Fruit fly (Drosophila melanogaster) whole organism, embryonic: ENCODE measurements around the gene CG31960.
A peak's percentile ranks its signal among the peaks of the same experiment; 100 is the strongest.

Experiments
- ATbp ChIP-seq: fragments of 200-800 bp; sonication (Bioruptor generic); optimal IDR thresholded peaks from 2 replicates; lab custom pipeline; 2017; ENCODE audit warnings: missing biosample characterization, mild to moderate bottlenecking, missing genetic modification characterization, missing genetic modification reagents
- Asciz ChIP-seq: fragments of 200-800 bp; sonication (Bioruptor generic); optimal IDR thresholded peaks from 2 replicates; lab custom pipeline; 2017; ENCODE audit warnings: missing biosample characterization, mild to moderate bottlenecking, missing genetic modification characterization, missing genetic modification reagents
- Awh ChIP-seq: fragments of 200-800 bp; sonication (Bioruptor generic); IDR thresholded peaks from 2 replicates; pipeline ENCODE4, ENCODE4 v1.3.6; 2022; ENCODE audit warnings: missing biosample characterization, missing genetic modification characterization
- B-H2 ChIP-seq: fragments of 200-800 bp; sonication (Bioruptor generic); optimal IDR thresholded peaks from 2 replicates; lab custom pipeline; 2018; ENCODE audit warnings: missing biosample characterization, mild to moderate bottlenecking, missing genetic modification characterization
- Bdp1 ChIP-seq: fragments of 200-800 bp; sonication (Bioruptor generic); optimal IDR thresholded peaks from 3 replicates; lab custom pipeline; 2016; ENCODE audit warnings: missing biosample characterization, missing genetic modification characterization
- C15 ChIP-seq: fragments of 200-800 bp; sonication (Bioruptor generic); IDR thresholded peaks from 3 replicates; pipeline ENCODE4 v1.3.6; 2022; ENCODE audit warnings: missing biosample characterization, missing genetic modification characterization
- CG10147 ChIP-seq: fragments of 200-800 bp; sonication (Bioruptor generic); optimal IDR thresholded peaks from 2 replicates; lab custom pipeline; 2019; ENCODE audit warnings: missing biosample characterization, mild to moderate bottlenecking, missing genetic modification characterization, moderate library complexity
- CG10274 ChIP-seq: fragments of 200-800 bp; sonication (Bioruptor generic); optimal IDR thresholded peaks from 3 replicates; lab custom pipeline; 2017; ENCODE audit warnings: missing biosample characterization, mild to moderate bottlenecking, missing genetic modification characterization
- CG10321 ChIP-seq: fragments of 200-800 bp; sonication (Bioruptor generic); IDR thresholded peaks from 2 replicates; pipeline ENCODE4 v1.3.6; 2022; ENCODE audit warnings: missing biosample characterization, missing genetic modification characterization
- CG11696 ChIP-seq: fragments of 200-800 bp; sonication (Bioruptor generic); IDR thresholded peaks from 2 replicates; pipeline ENCODE4 v1.3.6; 2022; ENCODE audit warnings: missing biosample characterization, missing genetic modification characterization
- CG13287 ChIP-seq: fragments of 200-800 bp; sonication (Bioruptor generic); IDR thresholded peaks from 2 replicates; pipeline ENCODE4 v1.3.6; 2022; ENCODE audit warnings: missing biosample characterization, missing genetic modification characterization; ENCODE audit not compliant: partially characterized antibody
- CG13424 ChIP-seq: fragments of 200-800 bp; sonication (Bioruptor generic); optimal IDR thresholded peaks from 2 replicates; lab custom pipeline; 2019; ENCODE audit warnings: missing biosample characterization, mild to moderate bottlenecking, missing genetic modification characterization, moderate library complexity
- CG14667 ChIP-seq: fragments of 200-800 bp; sonication (Bioruptor generic); IDR thresholded peaks from 2 replicates; pipeline ENCODE4 v1.3.6; 2022; ENCODE audit warnings: missing biosample characterization, missing genetic modification characterization
- CG14860 ChIP-seq: fragments of 200-800 bp; sonication (Bioruptor generic); IDR thresholded peaks from 3 replicates; pipeline ENCODE4 v1.3.6; 2022; ENCODE audit warnings: missing biosample characterization, missing genetic modification characterization; ENCODE audit not compliant: partially characterized antibody
- CG2678 ChIP-seq: fragments of 200-800 bp; sonication (Bioruptor generic); optimal IDR thresholded peaks from 3 replicates; lab custom pipeline; 2019; ENCODE audit warnings: missing biosample characterization, mild to moderate bottlenecking, missing genetic modification characterization, moderate library complexity
- CG30403 ChIP-seq: fragments of 200-800 bp; sonication (Bioruptor generic); optimal IDR thresholded peaks from 3 replicates; lab custom pipeline; 2016; ENCODE audit warnings: missing biosample characterization, missing genetic modification characterization
- CG31365 ChIP-seq: fragments of 200-800 bp; sonication (Bioruptor generic); optimal IDR thresholded peaks from 2 replicates; lab custom pipeline; 2018; ENCODE audit warnings: missing biosample characterization, mild to moderate bottlenecking, missing genetic modification characterization
- CG3281 ChIP-seq: fragments of 200-800 bp; sonication (Bioruptor generic); optimal IDR thresholded peaks from 3 replicates; lab custom pipeline; 2017; ENCODE audit warnings: missing biosample characterization, mild to moderate bottlenecking, missing genetic modification characterization
- CG34422 ChIP-seq: fragments of 200-800 bp; sonication (Bioruptor generic); IDR thresholded peaks from 3 replicates; pipeline ENCODE4 v1.3.6; 2022; ENCODE audit warnings: missing biosample characterization, missing genetic modification characterization
- CG6654 ChIP-seq: fragments of 200-800 bp; sonication (Bioruptor generic); optimal IDR thresholded peaks from 2 replicates; lab custom pipeline; 2017; ENCODE audit warnings: missing biosample characterization, mild to moderate bottlenecking, missing genetic modification characterization
- CG7271 ChIP-seq: fragments of 200-800 bp; sonication (Bioruptor generic); optimal IDR thresholded peaks from 2 replicates; lab custom pipeline; 2018; ENCODE audit warnings: missing biosample characterization, mild to moderate bottlenecking, missing genetic modification characterization, moderate library complexity
- CG7357 ChIP-seq: fragments of 200-800 bp; sonication (Bioruptor generic); IDR thresholded peaks from 3 replicates; pipeline ENCODE4 v1.3.6; 2022; ENCODE audit warnings: missing biosample characterization, missing genetic modification characterization
- CG7786 ChIP-seq: fragments of 200-800 bp; sonication (Bioruptor generic); optimal IDR thresholded peaks from 2 replicates; lab custom pipeline; 2016; ENCODE audit warnings: missing biosample characterization, missing genetic modification characterization
- CG8089 ChIP-seq: fragments of 200-800 bp; sonication (Bioruptor generic); optimal IDR thresholded peaks from 3 replicates; lab custom pipeline; 2016; ENCODE audit warnings: missing biosample characterization, missing genetic modification characterization
- CHES-1-like ChIP-seq: fragments of 200-800 bp; sonication (Bioruptor generic); optimal IDR thresholded peaks from 2 replicates; lab custom pipeline; 2016; ENCODE audit warnings: missing biosample characterization, missing genetic modification characterization
- CrebB ChIP-seq: fragments of 200-800 bp; sonication (Bioruptor generic); optimal IDR thresholded peaks from 3 replicates; lab custom pipeline; 2018; ENCODE audit warnings: missing biosample characterization, mild to moderate bottlenecking, missing genetic modification characterization
- Dip2 ChIP-seq: fragments of 200-800 bp; sonication (Bioruptor generic); IDR thresholded peaks from 2 replicates; pipeline ENCODE4 v1.3.6; 2022; ENCODE audit warnings: missing biosample characterization, missing genetic modification characterization
- Elba2 ChIP-seq: fragments of 200-800 bp; sonication (Bioruptor generic); optimal IDR thresholded peaks from 3 replicates; lab custom pipeline; 2016; ENCODE audit warnings: missing biosample characterization, missing genetic modification characterization
- Jarid2 ChIP-seq: fragments of 200-800 bp; sonication (Bioruptor generic); optimal IDR thresholded peaks from 3 replicates; lab custom pipeline; 2017; ENCODE audit warnings: mild to moderate bottlenecking, missing biosample characterization, missing genetic modification reagents, missing genetic modification characterization
- Mad ChIP-seq: fragments of 200-800 bp; sonication (Bioruptor generic); optimal IDR thresholded peaks from 2 replicates; lab custom pipeline; 2016; ENCODE audit warnings: missing biosample characterization, missing genetic modification characterization
- Med ChIP-seq: fragments of 200-800 bp; sonication (Bioruptor generic); peaks from one replicate; lab custom pipeline; 2016; ENCODE audit warnings: missing biosample characterization, missing genetic modification characterization, mild to moderate bottlenecking, inconsistent platforms, moderate library complexity
- NC2β ChIP-seq: fragments of 200-800 bp; sonication (Bioruptor generic); optimal IDR thresholded peaks from 2 replicates; lab custom pipeline; 2016; ENCODE audit warnings: missing biosample characterization, missing genetic modification characterization
- Oli ChIP-seq: fragments of 200-800 bp; sonication (Bioruptor generic); optimal IDR thresholded peaks from 2 replicates; lab custom pipeline; 2018; ENCODE audit warnings: missing biosample characterization, mild to moderate bottlenecking, missing genetic modification characterization, moderate library complexity
- Sox102F ChIP-seq: fragments of 200-800 bp; sonication (Bioruptor generic); optimal IDR thresholded peaks from 2 replicates; lab custom pipeline; 2018; ENCODE audit warnings: missing biosample characterization, mild to moderate bottlenecking, missing genetic modification characterization, moderate library complexity
- ab ChIP-seq: fragments of 200-800 bp; sonication (Bioruptor generic); optimal IDR thresholded peaks from 2 replicates; lab custom pipeline; 2016; ENCODE audit warnings: missing biosample characterization, missing genetic modification characterization
- amos ChIP-seq: fragments of 200-800 bp; sonication (Bioruptor generic); IDR thresholded peaks from 2 replicates; pipeline ENCODE4 v1.3.6; 2022; ENCODE audit warnings: missing biosample characterization, missing genetic modification characterization; ENCODE audit not compliant: partially characterized antibody
- cato ChIP-seq: fragments of 200-800 bp; sonication (Bioruptor generic); optimal IDR thresholded peaks from 2 replicates; lab custom pipeline; 2016; ENCODE audit warnings: missing biosample characterization, missing genetic modification characterization, borderline replicate concordance
- dmrt11E ChIP-seq: fragments of 200-800 bp; sonication (Bioruptor generic); optimal IDR thresholded peaks from 3 replicates; lab custom pipeline; 2018; ENCODE audit warnings: missing biosample characterization, mild to moderate bottlenecking, missing genetic modification characterization, moderate library complexity
- eve ChIP-seq, 2 experiments: fragments of >200 bp; optimal IDR thresholded peaks; 2 replicates each; lab custom pipeline; 2017; ENCODE audit warnings: missing biosample characterization in 2 of 2, missing genetic modification characterization in 2 of 2
- gem ChIP-seq: fragments of 200-800 bp; sonication (Bioruptor generic); optimal IDR thresholded peaks from 2 replicates; lab custom pipeline; 2019; ENCODE audit warnings: missing biosample characterization, mild to moderate bottlenecking, missing genetic modification characterization, moderate library complexity
- pb ChIP-seq: fragments of 200-800 bp; sonication (Bioruptor generic); optimal IDR thresholded peaks from 3 replicates; lab custom pipeline; 2016; ENCODE audit warnings: missing biosample characterization, missing genetic modification characterization
- rib ChIP-seq: fragments of 200-800 bp; sonication (Bioruptor generic); IDR thresholded peaks from 2 replicates; pipeline ENCODE4 v1.3.6; 2022; ENCODE audit warnings: missing biosample characterization, missing genetic modification characterization
- run ChIP-seq: fragments of 200-800 bp; sonication (Bioruptor generic); optimal IDR thresholded peaks from 3 replicates; lab custom pipeline; 2018; ENCODE audit warnings: missing biosample characterization, mild to moderate bottlenecking, missing genetic modification characterization
- salm ChIP-seq: fragments of 200-800 bp; sonication (Bioruptor generic); optimal IDR thresholded peaks from 2 replicates; lab custom pipeline; 2018; ENCODE audit warnings: missing biosample characterization, mild to moderate bottlenecking, missing genetic modification characterization
- sqz ChIP-seq: fragments of 200-800 bp; sonication (Bioruptor generic); optimal IDR thresholded peaks from 3 replicates; lab custom pipeline; 2018; ENCODE audit warnings: missing biosample characterization, mild to moderate bottlenecking, missing genetic modification characterization
- stwl ChIP-seq: fragments of 200-800 bp; sonication (Bioruptor generic); optimal IDR thresholded peaks from 3 replicates; lab custom pipeline; 2018; ENCODE audit warnings: missing biosample characterization, mild to moderate bottlenecking, missing genetic modification characterization, moderate library complexity
- tna ChIP-seq: fragments of 200-800 bp; sonication (Bioruptor generic); IDR thresholded peaks from 2 replicates; pipeline ENCODE4 v1.3.6; 2022; ENCODE audit warnings: missing biosample characterization, missing genetic modification characterization; ENCODE audit not compliant: partially characterized antibody
- trh ChIP-seq: fragments of 200-800 bp; sonication (Bioruptor generic); optimal IDR thresholded peaks from 2 replicates; lab custom pipeline; 2016; ENCODE audit warnings: missing biosample characterization, missing genetic modification characterization
- wor ChIP-seq: fragments of 200-800 bp; sonication (Bioruptor generic); IDR thresholded peaks from 2 replicates; pipeline ENCODE4 v1.3.6; 2022; ENCODE audit warnings: missing biosample characterization, missing genetic modification characterization
- zfh2 ChIP-seq: fragments of 200-800 bp; sonication (Bioruptor generic); optimal IDR thresholded peaks from 2 replicates; lab custom pipeline; 2016; ENCODE audit warnings: missing biosample characterization, missing genetic modification characterization

Gene CG31960

dm6 chr2L:3781132-3781877 lies 3.4 kb upstream of the CG31960 start (continued):
- TF ChIP-seq CG7786 (GFP tag; lab: Kevin White, UChicago) (no peak), cato (GFP tag; lab: Kevin White, UChicago) (no peak), Med (peak; percentile 58), CG10147 (GFP tag; lab: Kevin White, UChicago) (no peak), Dip2 (GFP tag; lab: Robert Waterston, UW) (no peak), ab (GFP tag; lab: Kevin White, UChicago) (no peak), Bdp1 (no peak), stwl (tag; lab: Kevin White, UChicago) (no peak), CG14860 (no peak), CG2678 (tag; lab: Kevin White, UChicago) (no peak), ATbp (GFP tag; lab: Kevin White, UChicago) (peak; percentile 26), CG34422 (GFP tag; lab: Robert Waterston, UW) (0 out of 3 replicates have a peak, but pooled peaks have one; percentile 23), CrebB (tag; lab: Kevin White, UChicago) (no peak), CG11696 (GFP tag; lab: Robert Waterston, UW) (no peak), gem (tag; lab: Kevin White, UChicago) (peak; percentile 62), Elba2 (GFP tag; lab: Kevin White, UChicago) (no peak), sqz (GFP tag; lab: Kevin White, UChicago) (peak; percentile 83), Mad (no peak), Asciz (GFP tag; lab: Kevin White, UChicago) (no peak), wor (GFP tag; lab: Robert Waterston, UW) (no peak), CHES-1-like (GFP tag; lab: Kevin White, UChicago) (no peak), dmrt11E (tag; lab: Kevin White, UChicago) (no peak), CG14667 (0 out of 2 replicates have a peak, but pooled peaks have one; percentile 10), CG7271 (tag; lab: Kevin White, UChicago) (no peak), trh (GFP tag; lab: Kevin White, UChicago) (no peak), B-H2 (GFP tag; lab: Kevin White, UChicago) (no peak), salm (tag; lab: Kevin White, UChicago) (no peak), CG6654 (GFP tag; lab: Kevin White, UChicago) (no peak), CG10274 (no peak), Jarid2 (GFP tag; lab: Kevin White, UChicago) (no peak), eve (GFP tag; optimal IDR thresholded peaks at IDR 0.05; lab: Kevin White, UChicago) (no peak), Awh (GFP tag; lab: Robert Waterston, UW) (0 out of 2 replicates have a peak, but pooled peaks have one; percentile 21), CG31365 (tag; lab: Kevin White, UChicago) (no peak), C15 (GFP tag; lab: Robert Waterston, UW) (no peak), CG10321 (GFP tag; lab: Robert Waterston, UW) (no peak), CG3281 (GFP tag; lab: Kevin White, UChicago) (no peak), CG30403 (GFP tag; lab: Kevin White, UChicago) (peak; percentile 17), CG13287 (GFP tag; lab: Robert Waterston, UW) (no peak), Oli (peak; percentile 31), rib (no peak), run (tag; lab: Kevin White, UChicago) (no peak), tna (GFP tag; lab: Robert Waterston, UW) (no peak), amos (no peak), CG7357 (GFP tag; lab: Robert Waterston, UW) (no peak), pb (GFP tag; lab: Kevin White, UChicago) (no peak), CG13424 (peak; percentile 11), NC2β (GFP tag; lab: Kevin White, UChicago) (no peak), Sox102F (GFP tag; lab: Kevin White, UChicago) (peak; percentile 43), zfh2 (GFP tag; lab: Kevin White, UChicago) (no peak), CG8089 (GFP tag; lab: Kevin White, UChicago) (no peak)
